Worm (Caenorhabditis elegans) whole organism, midembryonic: ENCODE measurements around the gene amph-1.

ENCODE experiments used
- T22C8.4 ChIP-seq: fragments of 200-800 bp; sonication (Bioruptor generic); IDR thresholded peaks from 2 replicates; pipeline ENCODE4 v1.3.6; 2022; ENCODE audit warnings: missing genetic modification characterization, missing compliant biosample characterization
- cog-1 ChIP-seq: sonication (generic microtip); optimal IDR thresholded peaks from 2 replicates; lab custom pipeline; 2016; ENCODE audit warnings: missing genetic modification characterization, missing compliant biosample characterization
- flt-1 ChIP-seq: fragments of 200-800 bp; sonication (Bioruptor generic); IDR thresholded peaks from 2 replicates; pipeline ENCODE4 v1.3.6; 2022; ENCODE audit warnings: missing genetic modification characterization, missing compliant biosample characterization
- klf-2 ChIP-seq: fragments of 200-800 bp; sonication (Bioruptor generic); conservative IDR thresholded peaks from 2 replicates; pipeline ENCODE4 v1.3.6; 2022; ENCODE audit warnings: missing genetic modification reagents, missing genetic modification characterization, missing compliant biosample characterization
- med-1 ChIP-seq: sonication (generic microtip); optimal IDR thresholded peaks from 2 replicates; lab custom pipeline; 2017; ENCODE audit warnings: missing genetic modification characterization, mild to moderate bottlenecking, missing compliant biosample characterization, antibody characterized with exemption, missing genetic modification reagents; ENCODE audit not compliant: insufficient read depth
- ref-1 ChIP-seq: fragments of 200-800 bp; sonication (Bioruptor generic); conservative IDR thresholded peaks from 2 replicates; pipeline ENCODE4 v1.3.6; 2022; ENCODE audit warnings: missing genetic modification reagents, missing genetic modification characterization, missing compliant biosample characterization
- tab-1 ChIP-seq: fragments of 200-800 bp; sonication (Bioruptor generic); IDR thresholded peaks from 2 replicates; pipeline ENCODE4 v1.3.6; 2022; ENCODE audit warnings: missing genetic modification characterization, missing compliant biosample characterization
- ztf-23 ChIP-seq: fragments of 200-800 bp; sonication (Bioruptor generic); IDR thresholded peaks from 2 replicates; pipeline ENCODE4 v1.3.6; 2022; ENCODE audit warnings: missing genetic modification reagents, missing genetic modification characterization, missing compliant biosample characterization
- ztf-29 ChIP-seq: fragments of 200-800 bp; sonication (Bioruptor generic); IDR thresholded peaks from 2 replicates; pipeline ENCODE4 v1.3.6; 2022; ENCODE audit warnings: missing genetic modification reagents, missing genetic modification characterization, missing compliant biosample characterization

DNA sequence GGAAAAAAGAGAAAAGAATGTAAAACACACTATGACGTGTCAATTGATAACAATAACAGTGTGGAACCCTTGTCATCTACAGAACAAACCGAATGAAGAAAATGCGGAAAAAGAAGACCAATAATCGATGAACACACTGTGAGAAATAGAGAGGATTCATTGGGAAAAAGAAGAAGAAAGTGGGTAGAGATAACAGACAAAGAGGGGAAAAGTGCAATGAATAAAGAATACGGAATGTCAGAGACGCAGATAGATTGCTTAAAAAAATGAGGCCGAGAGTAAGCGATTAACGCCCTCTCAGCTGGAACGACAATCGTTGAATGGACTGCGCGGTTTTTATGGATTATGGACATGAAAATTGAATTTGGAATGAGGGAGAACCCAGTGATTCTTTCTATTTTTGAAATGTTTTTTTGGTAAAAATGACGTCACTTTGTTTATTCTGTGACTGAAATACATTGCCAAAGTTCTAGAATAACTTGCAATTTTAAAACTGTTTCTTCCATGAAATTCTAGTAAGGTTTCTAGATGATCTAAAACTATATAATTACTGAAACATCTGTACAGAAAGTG is at the start of gene amph-1:
- TF ChIP-seq ztf-29 (GFP tag; lab: Robert Waterston, UW) (no peak), T22C8.4 (GFP tag; lab: Robert Waterston, UW) (no peak), flt-1 (no peak), tab-1 (GFP tag; lab: Robert Waterston, UW) (no peak), ref-1 (GFP tag; lab: Robert Waterston, UW) (no peak), med-1 (GFP tag; lab: Kevin White, UChicago) (no peak), ztf-23 (GFP tag; lab: Robert Waterston, UW) (no peak), cog-1 (no peak), klf-2 (GFP tag; lab: Robert Waterston, UW) (no peak)
